Fruit fly (Drosophila melanogaster): Measurements from ENCODE around the gene CG14855.

DNA sequence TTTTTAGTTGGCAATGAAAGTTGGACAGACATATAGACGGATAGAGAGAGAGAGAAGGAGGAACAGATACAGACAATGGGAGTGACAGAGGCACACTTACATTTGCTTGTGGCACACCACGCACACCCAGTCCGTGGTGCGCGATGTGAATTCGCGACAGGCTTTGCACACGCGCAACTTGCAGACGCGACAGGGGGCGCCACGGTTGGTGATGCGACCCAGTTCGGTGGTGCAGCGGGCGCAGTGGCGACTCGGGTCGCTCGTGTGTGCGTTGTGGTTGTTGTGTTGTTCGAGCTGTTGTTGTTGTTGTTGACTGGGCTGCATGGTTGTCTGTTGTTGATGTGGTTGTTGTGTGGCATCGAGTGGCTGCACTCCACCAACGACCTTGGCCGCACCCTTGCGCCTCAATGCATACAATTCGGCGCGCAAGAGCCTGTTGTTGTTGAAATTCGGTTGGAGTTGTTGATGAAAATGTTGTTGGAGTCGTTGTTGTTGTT lies 34.2 kb downstream of the CG14855 start:
- TF ChIP-seq CG8478 (optimal IDR thresholded peaks at IDR 0.05) (no peak), CTCF (optimal IDR thresholded peaks at IDR 0.05) (peak; percentile 4 to 11)

Data from S2 (cell line).